Fruit fly (Drosophila melanogaster) whole organism, embryonic: ENCODE results near the gene CG13369.

ENCODE experiments used
- ATbp ChIP-seq: fragments of 200-800 bp; sonication (Bioruptor generic); optimal IDR thresholded peaks from 2 replicates; lab custom pipeline; 2017; ENCODE audit warnings: missing biosample characterization, mild to moderate bottlenecking, missing genetic modification characterization, missing genetic modification reagents
- C15 ChIP-seq: fragments of 200-800 bp; sonication (Bioruptor generic); IDR thresholded peaks from 3 replicates; pipeline ENCODE4 v1.3.6; 2022; ENCODE audit warnings: missing biosample characterization, missing genetic modification characterization
- CG10431 ChIP-seq: fragments of 200-800 bp; sonication (Bioruptor generic); optimal IDR thresholded peaks from 3 replicates; lab custom pipeline; 2018; ENCODE audit warnings: missing biosample characterization, mild to moderate bottlenecking, missing genetic modification characterization
- CG10979 ChIP-seq: fragments of 200-800 bp; sonication (Bioruptor generic); optimal IDR thresholded peaks from 2 replicates; lab custom pipeline; 2018; ENCODE audit warnings: missing biosample characterization, mild to moderate bottlenecking, missing genetic modification characterization, moderate library complexity
- CG11504 ChIP-seq: fragments of 200-800 bp; sonication (Bioruptor generic); optimal IDR thresholded peaks from 3 replicates; lab custom pipeline; 2019; ENCODE audit warnings: missing biosample characterization, mild to moderate bottlenecking, missing genetic modification characterization, moderate library complexity
- CG12769 ChIP-seq: fragments of 200-800 bp; sonication (Bioruptor generic); optimal IDR thresholded peaks from 2 replicates; lab custom pipeline; 2019; ENCODE audit warnings: missing biosample characterization, mild to moderate bottlenecking, missing genetic modification characterization, moderate library complexity
- CG14014 ChIP-seq: fragments of 200-800 bp; sonication (Bioruptor generic); IDR thresholded peaks from 2 replicates; pipeline ENCODE4 v1.3.6; 2022; ENCODE audit warnings: missing biosample characterization, missing genetic modification characterization
- CG1602 ChIP-seq: fragments of 200-800 bp; sonication (Bioruptor generic); optimal IDR thresholded peaks from 3 replicates; lab custom pipeline; 2016; ENCODE audit warnings: missing biosample characterization, missing genetic modification characterization
- CG18262 ChIP-seq: fragments of 200-800 bp; optimal IDR thresholded peaks from 3 replicates; lab custom pipeline; 2019; ENCODE audit warnings: missing biosample characterization, mild to moderate bottlenecking, missing genetic modification characterization, moderate library complexity
- CG31388 ChIP-seq: fragments of 200-800 bp; sonication (Bioruptor generic); optimal IDR thresholded peaks from 2 replicates; lab custom pipeline; 2016; ENCODE audit warnings: missing biosample characterization, missing genetic modification characterization
- CG33213 ChIP-seq: fragments of 200-800 bp; sonication (Bioruptor generic); optimal IDR thresholded peaks from 3 replicates; lab custom pipeline; 2016; ENCODE audit warnings: missing biosample characterization, missing genetic modification characterization
- CG4617 ChIP-seq: fragments of 200-800 bp; sonication (Bioruptor generic); optimal IDR thresholded peaks from 3 replicates; lab custom pipeline; 2016; ENCODE audit warnings: missing biosample characterization, missing genetic modification characterization, borderline replicate concordance
- CG4854 ChIP-seq: fragments of 200-800 bp; sonication (Bioruptor generic); optimal IDR thresholded peaks from 2 replicates; lab custom pipeline; 2016; ENCODE audit warnings: missing biosample characterization, missing genetic modification characterization, inconsistent platforms
- CG6254 ChIP-seq: fragments of 200-800 bp; sonication (Bioruptor generic); optimal IDR thresholded peaks from 3 replicates; lab custom pipeline; 2017; ENCODE audit warnings: mild to moderate bottlenecking, missing biosample characterization, missing genetic modification reagents, missing genetic modification characterization
- CG6272 ChIP-seq: fragments of 200-800 bp; sonication (Bioruptor generic); IDR thresholded peaks from 2 replicates; pipeline ENCODE4 v1.3.6; 2022; ENCODE audit warnings: missing biosample characterization, missing genetic modification characterization
- CG7745 ChIP-seq: fragments of 200-800 bp; sonication (Bioruptor generic); optimal IDR thresholded peaks from 2 replicates; lab custom pipeline; 2018; ENCODE audit warnings: missing biosample characterization, mild to moderate bottlenecking, missing genetic modification characterization, moderate library complexity
- CG7786 ChIP-seq: fragments of 200-800 bp; sonication (Bioruptor generic); optimal IDR thresholded peaks from 2 replicates; lab custom pipeline; 2016; ENCODE audit warnings: missing biosample characterization, missing genetic modification characterization
- CG7987 ChIP-seq: fragments of 200-800 bp; sonication (Bioruptor generic); optimal IDR thresholded peaks from 2 replicates; lab custom pipeline; 2018; ENCODE audit warnings: missing biosample characterization, mild to moderate bottlenecking, missing genetic modification characterization, moderate library complexity
- CG8944 ChIP-seq: fragments of 200-800 bp; sonication (Bioruptor generic); optimal IDR thresholded peaks from 3 replicates; lab custom pipeline; 2016; ENCODE audit warnings: missing biosample characterization, missing genetic modification characterization
- CG9797 ChIP-seq: fragments of 200-800 bp; sonication (Bioruptor generic); optimal IDR thresholded peaks from 3 replicates; lab custom pipeline; 2018; ENCODE audit warnings: missing biosample characterization, mild to moderate bottlenecking, missing genetic modification characterization
- Camta ChIP-seq: fragments of 200-800 bp; sonication (Bioruptor generic); optimal IDR thresholded peaks from 2 replicates; lab custom pipeline; 2016; ENCODE audit warnings: missing biosample characterization, missing genetic modification characterization
- Dll ChIP-seq: fragments of 200-800 bp; sonication (Bioruptor generic); IDR thresholded peaks from 4 replicates; pipeline ENCODE4 v1.3.6; 2022; ENCODE audit warnings: missing biosample characterization, missing genetic modification characterization; ENCODE audit not compliant: partially characterized antibody
- Fer3 ChIP-seq: fragments of 200-800 bp; sonication (Bioruptor generic); optimal IDR thresholded peaks from 2 replicates; lab custom pipeline; 2018; ENCODE audit warnings: missing biosample characterization, mild to moderate bottlenecking, missing genetic modification characterization, moderate library complexity
- GATAe ChIP-seq: fragments of 200-800 bp; sonication (Bioruptor generic); conservative IDR thresholded peaks from 2 replicates; pipeline ENCODE4 v1.3.6; 2022; ENCODE audit warnings: missing biosample characterization, missing genetic modification characterization
- HHEX ChIP-seq: fragments of 200-800 bp; sonication (Bioruptor generic); optimal IDR thresholded peaks from 3 replicates; lab custom pipeline; 2017; ENCODE audit warnings: missing biosample characterization, mild to moderate bottlenecking, missing genetic modification characterization, missing genetic modification reagents
- HmgD ChIP-seq: fragments of 200-800 bp; sonication (Bioruptor generic); optimal IDR thresholded peaks from 3 replicates; lab custom pipeline; 2016; ENCODE audit warnings: missing biosample characterization, missing genetic modification characterization
- Lhr ChIP-seq: fragments of 200-800 bp; sonication (Bioruptor generic); optimal IDR thresholded peaks from 3 replicates; lab custom pipeline; 2017; ENCODE audit warnings: mild to moderate bottlenecking, missing biosample characterization, missing genetic modification reagents, missing genetic modification characterization
- Optix ChIP-seq: fragments of 200-800 bp; sonication (Bioruptor generic); IDR thresholded peaks from 3 replicates; pipeline ENCODE4 v1.3.6; 2022; ENCODE audit warnings: missing biosample characterization, missing genetic modification characterization
- Sin3A ChIP-seq: fragments of >200 bp; optimal IDR thresholded peaks from 2 replicates; lab custom pipeline; 2018
- Spps ChIP-seq: fragments of 200-800 bp; sonication (Bioruptor generic); optimal IDR thresholded peaks from 2 replicates; lab custom pipeline; 2018; ENCODE audit warnings: missing biosample characterization, mild to moderate bottlenecking, missing genetic modification characterization
- Trl ChIP-seq, 3 experiments: fragments of >200 bp in 2 of 3; fragments of 200-800 bp in 1 of 3; sonication (Bioruptor generic) in 1 of 3; optimal IDR thresholded peaks; 2 replicates in 1 of 3; 3 replicates in 2 of 3; lab custom pipeline; 2016 to 2017; ENCODE audit warnings: missing biosample characterization in 1 of 3, missing genetic modification characterization in 1 of 3
- Vsx1 ChIP-seq: fragments of 200-800 bp; sonication (Bioruptor generic); optimal IDR thresholded peaks from 2 replicates; lab custom pipeline; 2017; ENCODE audit warnings: missing biosample characterization, mild to moderate bottlenecking, missing genetic modification characterization, missing genetic modification reagents
- abd-A ChIP-seq: fragments of 200-800 bp; sonication (Bioruptor generic); optimal IDR thresholded peaks from 3 replicates; lab custom pipeline; 2019; ENCODE audit warnings: missing biosample characterization, mild to moderate bottlenecking, missing genetic modification characterization, moderate library complexity
- ash1 ChIP-seq: fragments of 200-800 bp; sonication (Bioruptor generic); optimal IDR thresholded peaks from 2 replicates; lab custom pipeline; 2018; ENCODE audit warnings: missing biosample characterization, mild to moderate bottlenecking, missing genetic modification characterization
- cas ChIP-seq: fragments of 200-800 bp; sonication (Bioruptor generic); IDR thresholded peaks from 2 replicates; pipeline ENCODE4 v1.3.6; 2022; ENCODE audit warnings: missing biosample characterization, missing genetic modification characterization
- cg ChIP-seq: fragments of 200-800 bp; sonication (Bioruptor generic); optimal IDR thresholded peaks from 3 replicates; lab custom pipeline; 2019; ENCODE audit warnings: missing biosample characterization, mild to moderate bottlenecking, missing genetic modification characterization, moderate library complexity
- chn ChIP-seq: fragments of 200-800 bp; sonication (Bioruptor generic); optimal IDR thresholded peaks from 2 replicates; lab custom pipeline; 2016; ENCODE audit warnings: missing biosample characterization, missing genetic modification characterization
- crol ChIP-seq: fragments of 200-800 bp; sonication (Bioruptor generic); IDR thresholded peaks from 2 replicates; pipeline ENCODE4 v1.3.6; 2022; ENCODE audit warnings: missing biosample characterization, missing genetic modification characterization
- dati ChIP-seq: fragments of 200-800 bp; sonication (Bioruptor generic); IDR thresholded peaks from 2 replicates; pipeline ENCODE4 v1.3.6; 2022; ENCODE audit warnings: missing biosample characterization, missing genetic modification characterization
- dysf ChIP-seq: fragments of 200-800 bp; sonication (Bioruptor generic); IDR thresholded peaks from 3 replicates; pipeline ENCODE4 v1.3.6; 2022; ENCODE audit warnings: missing biosample characterization, missing genetic modification characterization
- gt ChIP-seq: fragments of 200-800 bp; sonication (Bioruptor generic); IDR thresholded peaks from 2 replicates; pipeline ENCODE4 v1.3.6; 2022; ENCODE audit warnings: missing biosample characterization, missing genetic modification characterization
- lov ChIP-seq, 2 experiments: fragments of 200-800 bp in 1 of 2; fragments of >200 bp in 1 of 2; sonication (Bioruptor generic) in 1 of 2; IDR thresholded peaks in 1 of 2; optimal IDR thresholded peaks in 1 of 2; 2 replicates in 1 of 2; 3 replicates in 1 of 2; pipeline versions ENCODE4 v1.3.6 to Lab custom; 2017 to 2022; ENCODE audit warnings: missing biosample characterization in 1 of 2, missing genetic modification characterization in 1 of 2
- nmo ChIP-seq: fragments of 200-800 bp; sonication (Bioruptor generic); optimal IDR thresholded peaks from 2 replicates; lab custom pipeline; 2018; ENCODE audit warnings: missing biosample characterization, mild to moderate bottlenecking, missing genetic modification characterization, moderate library complexity
- psq ChIP-seq: fragments of 200-800 bp; sonication (Bioruptor generic); optimal IDR thresholded peaks from 2 replicates; lab custom pipeline; 2017; ENCODE audit warnings: missing biosample characterization, missing genetic modification characterization
- repo ChIP-seq: fragments of 200-800 bp; sonication (Bioruptor generic); optimal IDR thresholded peaks from 2 replicates; lab custom pipeline; 2016; ENCODE audit warnings: missing biosample characterization, missing genetic modification characterization
- slp2 ChIP-seq: fragments of 200-800 bp; sonication (Bioruptor generic); optimal IDR thresholded peaks from 2 replicates; lab custom pipeline; 2016; ENCODE audit warnings: missing biosample characterization, missing genetic modification characterization
- stwl ChIP-seq: fragments of 200-800 bp; sonication (Bioruptor generic); optimal IDR thresholded peaks from 3 replicates; lab custom pipeline; 2018; ENCODE audit warnings: missing biosample characterization, mild to moderate bottlenecking, missing genetic modification characterization, moderate library complexity
- tup ChIP-seq: fragments of 200-800 bp; sonication (Bioruptor generic); optimal IDR thresholded peaks from 2 replicates; lab custom pipeline; 2016; ENCODE audit warnings: missing biosample characterization, mild to moderate bottlenecking, missing genetic modification characterization, moderate library complexity
- wor ChIP-seq: fragments of 200-800 bp; sonication (Bioruptor generic); IDR thresholded peaks from 2 replicates; pipeline ENCODE4 v1.3.6; 2022; ENCODE audit warnings: missing biosample characterization, missing genetic modification characterization
- zfh2 ChIP-seq: fragments of 200-800 bp; sonication (Bioruptor generic); optimal IDR thresholded peaks from 2 replicates; lab custom pipeline; 2016; ENCODE audit warnings: missing biosample characterization, missing genetic modification characterization

Gene CG13369

DNA sequence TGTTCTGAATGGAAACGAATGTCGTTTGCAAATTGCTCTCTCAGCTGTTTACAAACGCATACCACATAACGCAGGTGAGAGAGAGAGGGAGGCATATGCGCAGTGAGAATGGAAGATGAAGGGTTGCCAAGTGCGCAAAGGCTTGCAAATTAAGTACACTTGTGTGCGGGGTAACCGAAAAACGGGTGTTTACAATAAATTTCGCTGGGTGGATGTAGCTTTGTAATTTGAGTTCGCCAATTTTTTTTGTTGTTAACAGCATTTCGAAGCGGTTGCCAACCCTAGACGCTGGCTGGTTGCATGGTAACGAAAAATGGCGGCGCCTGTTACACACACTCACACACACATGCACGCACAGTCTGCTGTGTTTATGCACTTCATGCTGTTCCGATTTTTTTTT lies 31.7 kb downstream of the CG13369 start (continued):
- TF ChIP-seq cas (peak; percentile 89), abd-A (tag; lab: Kevin White, UChicago) (peak; percentile 71), Lhr (GFP tag; lab: Kevin White, UChicago) (peak; percentile 89), CG12769 (tag; lab: Kevin White, UChicago) (peak; percentile 98), CG9797 (GFP tag; lab: Kevin White, UChicago) (peak; percentile 46), CG7786 (peak; percentile 96), wor (GFP tag; lab: Robert Waterston, UW) (peak; percentile 92), Spps (tag; lab: Kevin White, UChicago) (peak; percentile 81), Sin3A (lab: Kevin White, UChicago) (no peak), repo (GFP tag; lab: Kevin White, UChicago) (peak; percentile 95), GATAe (GFP tag; lab: Robert Waterston, UW) (peak; percentile 40; the same call in 1 of the 2 replicates), gt (peak; percentile 86), crol (GFP tag; lab: Robert Waterston, UW) (no peak), Dll (GFP tag; lab: Robert Waterston, UW) (no peak; the same call in 3 of the 4 replicates), C15 (GFP tag; lab: Robert Waterston, UW) (peak; percentile 82; the same call in 2 of the 3 replicates), CG10979 (tag; lab: Kevin White, UChicago) (peak; percentile 92), chn (peak; percentile 95), HHEX (GFP tag; lab: Kevin White, UChicago) (peak; percentile 96), CG4617 (peak; percentile 92), CG14014 (peak; percentile 96), lov (optimal IDR thresholded peaks at IDR 0.05; lab: Kevin White, UChicago) (no peak), lov (GFP tag; IDR thresholded peaks at IDR 0.05; lab: Robert Waterston, UW) (peak; percentile 96), Camta (peak; percentile 89), CG6272 (GFP tag; lab: Robert Waterston, UW) (peak; percentile 89), Vsx1 (GFP tag; lab: Kevin White, UChicago) (no peak), HmgD (GFP tag; lab: Kevin White, UChicago) (peak; percentile 93), ATbp (GFP tag; lab: Kevin White, UChicago) (peak; percentile 97), Fer3 (peak; percentile 95), Optix (GFP tag; lab: Robert Waterston, UW) (peak; percentile 97), CG18262 (tag; lab: Kevin White, UChicago) (peak; percentile 90), stwl (tag; lab: Kevin White, UChicago) (peak; percentile 30), CG10431 (GFP tag; lab: Kevin White, UChicago) (peak; percentile 92), CG11504 (tag; lab: Kevin White, UChicago) (peak; percentile 95), nmo (GFP tag; lab: Kevin White, UChicago) (peak; percentile 94), ash1 (GFP tag; lab: Kevin White, UChicago) (peak; percentile 86), CG1602 (GFP tag; lab: Kevin White, UChicago) (peak; percentile 87), cg (no peak), Trl (optimal IDR thresholded peaks at IDR 0.05; lab: Kevin White, UChicago) (peak; percentile 51 to 83), Trl (GFP tag; optimal IDR thresholded peaks at IDR 0.05; lab: Kevin White, UChicago) (peak; percentile 96), dati (GFP tag; lab: Robert Waterston, UW) (peak; percentile 95), dysf (GFP tag; lab: Robert Waterston, UW) (peak; percentile 98), CG7745 (no peak), zfh2 (peak; percentile 92), tup (GFP tag; lab: Kevin White, UChicago) (peak; percentile 91), CG31388 (GFP tag; lab: Kevin White, UChicago) (peak; percentile 80), psq (peak; percentile 59), CG8944 (GFP tag; lab: Kevin White, UChicago) (peak; percentile 93), CG4854 (GFP tag; lab: Kevin White, UChicago) (peak; percentile 88), CG33213 (GFP tag; lab: Kevin White, UChicago) (peak; percentile 92), CG6254 (GFP tag; lab: Kevin White, UChicago) (peak; percentile 94), CG7987 (GFP tag; lab: Kevin White, UChicago) (peak; percentile 88), slp2 (GFP tag; lab: Kevin White, UChicago) (peak; percentile 95)
